Worm (Caenorhabditis elegans) whole organism, L2 larva: Measurements from ENCODE around the gene fmo-5.
"Not testable (repeated sequence)": the region's sequence is repeated elsewhere in the genome, so short reads cannot be mapped to it uniquely, and the experiment has no call there.

Experiments used
- Y55F3AM.14 ChIP-seq: fragments of 200-800 bp; sonication (Bioruptor generic); optimal IDR thresholded peaks from 2 replicates; lab custom pipeline; 2018; ENCODE audit warnings: mild to moderate bottlenecking, missing genetic modification characterization, missing compliant biosample characterization
- aly-2 ChIP-seq: fragments of 150-350 bp; optimal IDR thresholded peaks from 2 replicates; lab custom pipeline; 2014; ENCODE audit warnings: missing biosample characterization, missing genetic modification characterization
- crh-2 ChIP-seq: sonication (generic microtip); optimal IDR thresholded peaks from 2 replicates; lab custom pipeline; 2017; ENCODE audit warnings: missing biosample characterization, missing genetic modification characterization
- egl-27 ChIP-seq: sonication (generic microtip); optimal IDR thresholded peaks from 3 replicates; lab custom pipeline; 2017; ENCODE audit warnings: missing biosample characterization, missing genetic modification reagents, missing genetic modification characterization
- lin-13 ChIP-seq: fragments of 150-350 bp; optimal IDR thresholded peaks from 2 replicates; lab custom pipeline; 2014; ENCODE audit warnings: missing biosample characterization, missing genetic modification reagents, missing genetic modification characterization
- nhr-12 ChIP-seq: fragments of 150-350 bp; optimal IDR thresholded peaks from 2 replicates; lab custom pipeline; 2014; ENCODE audit warnings: missing biosample characterization, missing genetic modification characterization
- nhr-23 ChIP-seq: fragments of 150-350 bp; optimal IDR thresholded peaks from 2 replicates; lab custom pipeline; 2014; ENCODE audit warnings: missing biosample characterization, missing genetic modification reagents, missing genetic modification characterization
- unc-62 ChIP-seq: fragments of 150-350 bp; optimal IDR thresholded peaks from 2 replicates; lab custom pipeline; 2014; ENCODE audit warnings: missing biosample characterization, missing genetic modification reagents, missing genetic modification characterization

DNA sequence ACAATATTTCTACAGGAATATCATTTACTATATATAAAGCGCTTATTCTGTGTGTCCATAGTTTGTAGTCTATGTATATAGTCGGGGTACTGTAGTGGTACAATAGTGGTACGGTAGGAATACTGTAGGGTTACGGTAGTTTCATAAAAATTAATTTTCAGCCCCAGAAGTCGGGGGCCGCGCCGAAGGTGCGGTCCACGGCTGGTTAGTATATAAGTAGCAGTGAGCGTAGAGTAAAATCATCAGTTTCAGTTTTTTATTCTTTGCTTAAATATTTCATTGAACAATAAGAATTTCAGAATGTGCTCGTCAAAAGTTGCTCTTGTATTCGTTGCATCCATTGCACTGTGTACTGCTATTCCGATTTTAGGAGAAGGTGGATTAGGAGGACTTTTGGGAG is 12.6 kb downstream of the fmo-5 start, which contains the start of gene srlf-22:
- TF ChIP-seq crh-2; nhr-23; nhr-12; lin-13 (GFP tag; lab: Kevin White, UChicago); egl-27; unc-62; Y55F3AM.14 (GFP tag; lab: Kevin White, UChicago); aly-2 (tag; lab: Kevin White, UChicago): not testable (repeated sequence)
